Worm (Caenorhabditis elegans): ENCODE measurements around the gene nhr-274.

DNA sequence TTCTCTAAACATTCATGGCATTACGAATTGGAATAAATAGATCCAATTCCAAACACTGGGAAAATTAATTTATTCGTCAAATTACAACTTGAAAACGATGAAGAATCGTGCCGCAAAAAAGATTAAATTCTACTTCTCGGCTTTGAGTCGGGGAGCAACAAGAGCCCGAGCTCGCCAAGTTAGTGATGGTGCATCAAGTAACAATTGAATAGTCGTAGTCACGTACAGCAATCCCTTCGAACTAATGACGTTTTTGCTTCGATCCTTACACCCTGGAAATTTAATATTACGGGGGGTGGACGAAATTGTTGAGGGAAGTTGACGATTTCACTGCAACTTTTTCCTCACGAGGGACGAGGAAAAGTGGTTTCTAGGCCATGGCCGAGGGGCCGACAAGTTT is 46.6 kb upstream of the nhr-274 start:
- TF ChIP-seq ama-1 (optimal IDR thresholded peaks at IDR 0.05) (no peak), pes-1 (GFP tag; IDR thresholded peaks at IDR 0.05) (no peak), scrt-1 (GFP tag; IDR thresholded peaks at IDR 0.05) (no peak), hmg-4 (GFP tag; optimal IDR thresholded peaks at IDR 0.05) (no peak), tbx-11 (GFP tag; IDR thresholded peaks at IDR 0.05) (no peak), flt-1 (GFP tag; IDR thresholded peaks at IDR 0.05) (no peak), sea-1 (GFP tag; conservative IDR thresholded peaks at IDR 0.05) (no peak), hnd-1 (tag; optimal IDR thresholded peaks at IDR 0.05) (no peak), tra-4 (tag; optimal IDR thresholded peaks at IDR 0.05) (no peak), B0310.2 (tag; optimal IDR thresholded peaks at IDR 0.05) (no peak), ceh-13 (GFP tag; optimal IDR thresholded peaks at IDR 0.05) (no peak), ceh-36 (tag; optimal IDR thresholded peaks at IDR 0.05) (no peak), F13C5.2 (tag; optimal IDR thresholded peaks at IDR 0.05) (no peak), hmbx-1 (tag; optimal IDR thresholded peaks at IDR 0.05) (no peak)
